Fruit fly (Drosophila melanogaster): Measurements from ENCODE around the gene Shc.

DNA sequence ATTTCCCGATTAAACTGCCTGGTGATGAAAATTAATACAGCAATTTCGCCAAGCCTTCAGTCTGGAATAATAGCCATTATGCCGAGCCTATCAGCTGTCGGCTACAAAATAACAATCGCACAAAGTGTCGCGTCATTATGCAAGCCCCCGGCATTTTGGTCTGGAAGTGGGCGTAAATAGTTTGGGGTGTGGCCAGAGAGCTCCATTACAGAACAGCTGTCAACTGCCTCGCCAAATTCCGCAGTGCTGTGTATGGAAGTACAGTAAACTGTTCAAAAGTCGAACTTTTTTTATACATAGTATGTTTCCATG lies 6.0 kb upstream of the Shc start:
- TF ChIP-seq CTCF (optimal IDR thresholded peaks at IDR 0.05) (no peak), CG8478 (optimal IDR thresholded peaks at IDR 0.05) (no peak)
